Worm (Caenorhabditis elegans) whole organism, L2 larva: Measurements from ENCODE around the gene tag-342.

Experiments used
- C34F6.9 ChIP-seq: fragments of 150-350 bp; optimal IDR thresholded peaks from 2 replicates; lab custom pipeline; 2014; ENCODE audit warnings: missing biosample characterization, missing genetic modification characterization
- R02D3.7 ChIP-seq: fragments of 150-350 bp; optimal IDR thresholded peaks from 2 replicates; lab custom pipeline; 2014; ENCODE audit warnings: missing biosample characterization, missing genetic modification characterization
- Y55F3AM.14 ChIP-seq: fragments of 200-800 bp; sonication (Bioruptor generic); optimal IDR thresholded peaks from 2 replicates; lab custom pipeline; 2018; ENCODE audit warnings: mild to moderate bottlenecking, missing genetic modification characterization, missing compliant biosample characterization
- ZK546.5 ChIP-seq: sonication (generic microtip); optimal IDR thresholded peaks from 2 replicates; lab custom pipeline; 2017; ENCODE audit warnings: missing biosample characterization, missing genetic modification characterization
- ama-1 ChIP-seq: fragments of 150-350 bp; optimal IDR thresholded peaks from 2 replicates; lab custom pipeline; 2018; ENCODE audit warnings: inconsistent platforms
- blmp-1 ChIP-seq: sonication (generic microtip); optimal IDR thresholded peaks from 2 replicates; lab custom pipeline; 2017; ENCODE audit warnings: missing genetic modification characterization, mild to moderate bottlenecking, missing compliant biosample characterization, antibody characterized with exemption, moderate library complexity; ENCODE audit not compliant: insufficient read depth
- ceh-16 ChIP-seq: fragments of 150-350 bp; optimal IDR thresholded peaks from 2 replicates; lab custom pipeline; 2014; ENCODE audit warnings: missing biosample characterization, missing genetic modification characterization
- ceh-82 ChIP-seq: fragments of 150-350 bp; optimal IDR thresholded peaks from 2 replicates; lab custom pipeline; 2014; ENCODE audit warnings: missing biosample characterization, missing genetic modification characterization
- crh-2 ChIP-seq: sonication (generic microtip); optimal IDR thresholded peaks from 2 replicates; lab custom pipeline; 2017; ENCODE audit warnings: missing biosample characterization, missing genetic modification characterization
- dmd-4 ChIP-seq: sonication (generic microtip); optimal IDR thresholded peaks from 2 replicates; lab custom pipeline; 2017; ENCODE audit warnings: missing biosample characterization, missing genetic modification characterization
- egl-27 ChIP-seq: sonication (generic microtip); optimal IDR thresholded peaks from 3 replicates; lab custom pipeline; 2017; ENCODE audit warnings: missing biosample characterization, missing genetic modification reagents, missing genetic modification characterization
- elt-1 ChIP-seq: fragments of 150-350 bp; optimal IDR thresholded peaks from 2 replicates; lab custom pipeline; 2014; ENCODE audit warnings: missing biosample characterization, missing genetic modification characterization
- fos-1 ChIP-seq: fragments of 150-350 bp; optimal IDR thresholded peaks from 2 replicates; lab custom pipeline; 2014; ENCODE audit warnings: missing biosample characterization, missing genetic modification characterization
- gmeb-1 ChIP-seq: fragments of 150-350 bp; optimal IDR thresholded peaks from 2 replicates; lab custom pipeline; 2014; ENCODE audit warnings: missing biosample characterization, missing genetic modification characterization
- lin-39 ChIP-seq: fragments of 150-350 bp; optimal IDR thresholded peaks from 2 replicates; lab custom pipeline; 2014; ENCODE audit warnings: missing biosample characterization, missing genetic modification reagents, missing genetic modification characterization
- lsy-2 ChIP-seq, 2 experiments: fragments of 150-350 bp in 1 of 2; sonication (generic microtip) in 1 of 2; optimal IDR thresholded peaks; 2 replicates each; lab custom pipeline; 2014 to 2017; ENCODE audit warnings: missing biosample characterization in 2 of 2, missing genetic modification characterization in 2 of 2
- mab-5 ChIP-seq: fragments of 150-350 bp; optimal IDR thresholded peaks from 2 replicates; lab custom pipeline; 2014; ENCODE audit warnings: missing biosample characterization, missing genetic modification characterization
- mdl-1 ChIP-seq, 2 experiments: fragments of 150-350 bp in 1 of 2; sonication (generic microtip) in 1 of 2; optimal IDR thresholded peaks; 2 replicates each; lab custom pipeline; 2017; ENCODE audit warnings: missing biosample characterization in 2 of 2, missing genetic modification characterization in 2 of 2
- nhr-10 ChIP-seq: sonication (generic microtip); optimal IDR thresholded peaks from 2 replicates; lab custom pipeline; 2017; ENCODE audit warnings: missing biosample characterization, missing genetic modification characterization
- nhr-12 ChIP-seq: fragments of 150-350 bp; optimal IDR thresholded peaks from 2 replicates; lab custom pipeline; 2014; ENCODE audit warnings: missing biosample characterization, missing genetic modification characterization
- nhr-129 ChIP-seq: fragments of 150-350 bp; optimal IDR thresholded peaks from 2 replicates; lab custom pipeline; 2014; ENCODE audit warnings: missing biosample characterization, missing genetic modification characterization
- nhr-21 ChIP-seq: fragments of 150-350 bp; optimal IDR thresholded peaks from 2 replicates; lab custom pipeline; 2014; ENCODE audit warnings: missing biosample characterization, missing genetic modification characterization
- nhr-23 ChIP-seq: fragments of 150-350 bp; optimal IDR thresholded peaks from 2 replicates; lab custom pipeline; 2014; ENCODE audit warnings: missing biosample characterization, missing genetic modification reagents, missing genetic modification characterization
- nhr-25 ChIP-seq: fragments of 150-350 bp; sonication (generic microtip); optimal IDR thresholded peaks from 3 replicates; lab custom pipeline; 2014; ENCODE audit warnings: missing biosample characterization, missing genetic modification characterization
- nhr-6 ChIP-seq: fragments of 150-350 bp; optimal IDR thresholded peaks from 2 replicates; lab custom pipeline; 2014; ENCODE audit warnings: missing biosample characterization, missing genetic modification characterization
- nhr-77 ChIP-seq: fragments of 150-350 bp; optimal IDR thresholded peaks from 2 replicates; lab custom pipeline; 2014; ENCODE audit warnings: missing biosample characterization, missing genetic modification characterization
- sem-4 ChIP-seq: fragments of 150-350 bp; optimal IDR thresholded peaks from 2 replicates; lab custom pipeline; 2014; ENCODE audit warnings: missing biosample characterization, missing genetic modification reagents, missing genetic modification characterization
- skn-1 ChIP-seq: sonication (generic microtip); optimal IDR thresholded peaks from 2 replicates; lab custom pipeline; 2017; ENCODE audit warnings: missing biosample characterization, missing genetic modification characterization
- sma-3 ChIP-seq: sonication (generic microtip); optimal IDR thresholded peaks from 2 replicates; lab custom pipeline; 2016; ENCODE audit warnings: missing genetic modification reagents, missing genetic modification characterization, missing compliant biosample characterization
- sma-9 ChIP-seq, 2 experiments: fragments of 150-350 bp in 1 of 2; sonication (generic microtip) in 1 of 2; optimal IDR thresholded peaks; 2 replicates each; lab custom pipeline; 2014 to 2016; ENCODE audit warnings: missing genetic modification characterization in 2 of 2, mild to moderate bottlenecking in 1 of 2, missing biosample characterization in 1 of 2, missing compliant biosample characterization in 1 of 2, missing genetic modification reagents in 1 of 2, moderate library complexity in 1 of 2
- snpc-4 ChIP-seq: fragments of 150-350 bp; optimal IDR thresholded peaks from 2 replicates; lab custom pipeline; 2014; ENCODE audit warnings: missing biosample characterization, missing genetic modification characterization
- unc-39 ChIP-seq: fragments of 150-350 bp; optimal IDR thresholded peaks from 2 replicates; lab custom pipeline; 2014; ENCODE audit warnings: missing biosample characterization, missing genetic modification characterization
- unc-55 ChIP-seq: fragments of 150-350 bp; sonication (generic microtip); optimal IDR thresholded peaks from 3 replicates; lab custom pipeline; 2014; ENCODE audit warnings: missing biosample characterization, missing genetic modification reagents, missing genetic modification characterization
- unc-62 ChIP-seq: fragments of 150-350 bp; optimal IDR thresholded peaks from 2 replicates; lab custom pipeline; 2014; ENCODE audit warnings: missing biosample characterization, missing genetic modification reagents, missing genetic modification characterization
- zag-1 ChIP-seq: fragments of 150-350 bp; optimal IDR thresholded peaks from 2 replicates; lab custom pipeline; 2014; ENCODE audit warnings: missing biosample characterization, missing genetic modification characterization
- ztf-1 ChIP-seq: fragments of 200-800 bp; sonication (Bioruptor generic); conservative IDR thresholded peaks from 2 replicates; pipeline ENCODE4 v1.3.6; 2022; ENCODE audit warnings: missing genetic modification characterization, missing compliant biosample characterization
- ztf-4 ChIP-seq: fragments of 150-350 bp; optimal IDR thresholded peaks from 2 replicates; lab custom pipeline; 2014; ENCODE audit warnings: missing biosample characterization, missing genetic modification characterization

The tag-342 gene

DNA sequence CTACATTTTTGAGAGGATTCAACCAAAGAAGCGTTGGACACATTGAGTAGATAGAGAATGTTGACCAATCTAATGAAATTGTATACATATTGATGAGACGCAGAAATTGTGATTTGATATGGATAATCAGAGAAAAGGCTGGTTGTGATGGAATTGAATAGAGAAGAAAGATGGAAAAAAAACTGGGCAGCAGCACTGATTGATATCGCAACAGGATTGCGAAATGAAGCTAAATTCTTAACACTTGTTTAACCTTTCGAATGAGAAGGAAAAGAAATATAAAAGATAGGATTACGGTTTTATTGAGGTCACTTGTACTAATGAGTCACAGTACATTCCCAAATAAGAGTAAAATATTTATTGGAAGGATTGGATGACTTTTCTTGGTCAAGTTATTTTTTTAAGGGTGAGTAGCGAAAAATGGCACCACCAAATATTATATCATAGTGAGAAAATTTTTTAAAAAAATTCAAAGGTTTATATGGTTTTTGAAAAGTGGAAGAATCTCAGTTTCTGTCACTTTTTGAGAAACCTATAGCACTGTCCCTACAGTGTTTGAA is 34.3 kb downstream of the tag-342 start (continued):
- no peak for TF ChIP-seq skn-1 (tag; lab: Kevin White, UChicago)
- no peak for TF ChIP-seq nhr-6 (tag; lab: Kevin White, UChicago)
- no peak for TF ChIP-seq ceh-82 (tag; lab: Kevin White, UChicago)
- peak in 1 of 2 experiments; percentile 35 for TF ChIP-seq lsy-2 (tag; optimal IDR thresholded peaks at IDR 0.05; lab: Kevin White, UChicago)

DNA sequence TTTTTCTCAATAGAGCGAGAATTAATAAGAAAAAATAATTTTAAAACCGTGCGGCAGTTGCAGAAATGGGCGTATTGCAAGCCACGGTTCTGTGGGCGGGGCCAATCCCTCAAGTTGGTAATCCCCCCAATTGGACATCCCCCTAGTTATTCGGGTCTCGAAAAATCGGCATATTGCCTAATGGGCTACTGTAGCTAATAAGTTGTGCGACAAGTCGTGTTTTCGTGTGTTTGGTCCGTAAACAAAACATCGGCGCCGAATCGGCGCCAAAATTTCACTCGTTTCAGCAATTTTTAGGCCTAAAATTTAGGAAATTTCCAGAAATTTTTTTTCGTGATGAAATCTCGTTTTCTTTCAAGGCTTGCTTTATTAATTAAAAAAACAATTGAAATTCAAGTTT is 36.4 kb downstream of the tag-342 start:
- TF ChIP-seq ztf-1 (GFP tag; lab: Robert Waterston, UW) = no peak
- TF ChIP-seq sma-3 (GFP tag; lab: Kevin White, UChicago) = no peak
- TF ChIP-seq fos-1 (tag; lab: Kevin White, UChicago) = no peak
- no peak for TF ChIP-seq snpc-4 (tag; lab: Kevin White, UChicago)
- TF ChIP-seq dmd-4 (tag; lab: Kevin White, UChicago) = no peak
- TF ChIP-seq elt-1 = no peak
- no peak for TF ChIP-seq nhr-23
- no peak for TF ChIP-seq mdl-1 (tag; optimal IDR thresholded peaks at IDR 0.05; lab: Kevin White, UChicago)
- no peak for TF ChIP-seq sma-9 (GFP tag; optimal IDR thresholded peaks at IDR 0.05; lab: Kevin White, UChicago)
- no peak for TF ChIP-seq sma-9 (tag; optimal IDR thresholded peaks at IDR 0.05; lab: Kevin White, UChicago)
- TF ChIP-seq nhr-6 (tag; lab: Kevin White, UChicago) = no peak
- no peak for TF ChIP-seq mab-5 (tag; lab: Kevin White, UChicago)
- no peak for TF ChIP-seq ZK546.5 (tag; lab: Kevin White, UChicago)
- TF ChIP-seq nhr-21 (tag; lab: Kevin White, UChicago) = no peak
- no peak for TF ChIP-seq sem-4
- no peak for TF ChIP-seq nhr-25 (tag; lab: Kevin White, UChicago)
- TF ChIP-seq unc-55 (GFP tag; lab: Kevin White, UChicago) = no peak
- no peak for TF ChIP-seq ama-1
- TF ChIP-seq nhr-10 (tag; lab: Kevin White, UChicago) = no peak
- no peak for TF ChIP-seq R02D3.7 (tag; lab: Kevin White, UChicago)
- no peak for TF ChIP-seq Y55F3AM.14

DNA sequence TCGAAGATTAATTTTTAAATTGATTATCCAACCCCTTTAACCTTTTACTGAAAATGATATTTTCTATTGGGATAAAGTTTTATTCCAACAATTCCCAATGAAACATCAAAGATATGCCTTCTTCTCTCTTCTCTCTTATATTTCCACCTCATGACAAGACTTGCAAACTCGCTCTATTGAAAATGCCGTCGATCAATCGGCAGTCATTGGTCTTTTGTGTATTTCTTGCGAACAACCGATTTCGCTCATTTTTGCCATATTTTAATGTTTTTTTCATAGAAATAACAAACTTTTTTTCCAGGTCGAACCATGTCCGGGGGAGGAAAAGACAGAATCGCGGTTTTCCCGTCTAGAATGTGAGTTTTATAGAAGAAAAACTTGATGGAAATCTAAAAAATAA is 39.8 kb downstream of the tag-342 start, which contains the start of gene vha-14:
Gene vha-14, plus strand, starts transcription at position 302 of the 400 bp plus-strand sequence.
- no peak for TF ChIP-seq sma-9 (GFP tag; optimal IDR thresholded peaks at IDR 0.05; lab: Kevin White, UChicago)
- TF ChIP-seq sma-9 (tag; optimal IDR thresholded peaks at IDR 0.05; lab: Kevin White, UChicago) = no peak
- peak; percentile 9 for TF ChIP-seq nhr-25 (tag; lab: Kevin White, UChicago)
- no peak for TF ChIP-seq unc-39 (tag; lab: Kevin White, UChicago)
- peak; percentile 60 for TF ChIP-seq fos-1 (tag; lab: Kevin White, UChicago)
- no peak for TF ChIP-seq dmd-4 (tag; lab: Kevin White, UChicago)
- TF ChIP-seq sma-3 (GFP tag; lab: Kevin White, UChicago) = peak; percentile 4
- TF ChIP-seq nhr-12 = no peak
- TF ChIP-seq unc-62 = no peak
- peak; percentile 81 for TF ChIP-seq C34F6.9
- peak; percentile 87 for TF ChIP-seq crh-2
- TF ChIP-seq zag-1 (tag; lab: Kevin White, UChicago) = no peak
- TF ChIP-seq blmp-1 (tag; lab: Kevin White, UChicago) = no peak
- TF ChIP-seq ama-1 = peak; percentile 20
- no peak for TF ChIP-seq Y55F3AM.14
- TF ChIP-seq unc-55 (GFP tag; lab: Kevin White, UChicago) = peak; percentile 64
- TF ChIP-seq ztf-4 = peak; percentile 20
- TF ChIP-seq nhr-21 (tag; lab: Kevin White, UChicago) = peak; percentile 9
- TF ChIP-seq skn-1 (tag; lab: Kevin White, UChicago) = no peak
- no peak for TF ChIP-seq ceh-16
- TF ChIP-seq lsy-2 (tag; optimal IDR thresholded peaks at IDR 0.05; lab: Kevin White, UChicago) = peak in 1 of 2 experiments; percentile 71
- no peak for TF ChIP-seq gmeb-1 (tag; lab: Kevin White, UChicago)
- no peak for TF ChIP-seq nhr-77 (tag; lab: Kevin White, UChicago)
- no peak for TF ChIP-seq nhr-23
- peak; percentile 31 for TF ChIP-seq snpc-4 (tag; lab: Kevin White, UChicago)
- TF ChIP-seq lin-39 (tag; lab: Kevin White, UChicago) = no peak
- peak; percentile 74 for TF ChIP-seq nhr-129
- TF ChIP-seq mab-5 (tag; lab: Kevin White, UChicago) = no peak
- TF ChIP-seq egl-27 (tag; lab: Kevin White, UChicago) = no peak
- TF ChIP-seq, all 48 proteins: peak for 12
